Worm (Caenorhabditis elegans) whole organism, L1 larva: ENCODE measurements around the gene tnt-4.

Experiments
- fos-1 ChIP-seq: fragments of 150-350 bp; optimal IDR thresholded peaks from 2 replicates; lab custom pipeline; 2014; ENCODE audit warnings: missing biosample characterization, missing genetic modification characterization
- lin-13 ChIP-seq: fragments of 150-350 bp; optimal IDR thresholded peaks from 2 replicates; lab custom pipeline; 2014; ENCODE audit warnings: missing biosample characterization, missing genetic modification reagents, missing genetic modification characterization
- lin-14 ChIP-seq: fragments of 200-800 bp; sonication (Bioruptor generic); optimal IDR thresholded peaks from 2 replicates; lab custom pipeline; 2018; ENCODE audit warnings: mild to moderate bottlenecking, missing genetic modification characterization, moderate library complexity, missing compliant biosample characterization
- nhr-76 ChIP-seq: sonication (generic microtip); optimal IDR thresholded peaks from 2 replicates; lab custom pipeline; 2017; ENCODE audit warnings: missing biosample characterization, missing genetic modification characterization
- swsn-7 ChIP-seq: sonication (generic microtip); optimal IDR thresholded peaks from 2 replicates; lab custom pipeline; 2016; ENCODE audit warnings: missing genetic modification characterization, missing compliant biosample characterization
- tbx-2 ChIP-seq: sonication (generic microtip); optimal IDR thresholded peaks from 2 replicates; lab custom pipeline; 2016; ENCODE audit warnings: missing genetic modification characterization, missing compliant biosample characterization
- ztf-4 ChIP-seq: fragments of 150-350 bp; optimal IDR thresholded peaks from 2 replicates; lab custom pipeline; 2014; ENCODE audit warnings: missing biosample characterization, missing genetic modification characterization

ce11 chrV:1999531-2000094 is 6.9 kb upstream of the tnt-4 start, which contains the start of gene alh-5:
- TF ChIP-seq swsn-7 (tag; lab: Kevin White, UChicago) (no peak), nhr-76 (tag; lab: Kevin White, UChicago) (no peak), ztf-4 (tag; lab: Kevin White, UChicago) (no peak), lin-14 (peak; percentile 71), fos-1 (tag; lab: Kevin White, UChicago) (no peak), lin-13 (GFP tag; lab: Kevin White, UChicago) (no peak), tbx-2 (tag; lab: Kevin White, UChicago) (no peak)
